Worm (Caenorhabditis elegans): Measurements from ENCODE around the gene fmi-1.

fmi-1 gene

DNA sequence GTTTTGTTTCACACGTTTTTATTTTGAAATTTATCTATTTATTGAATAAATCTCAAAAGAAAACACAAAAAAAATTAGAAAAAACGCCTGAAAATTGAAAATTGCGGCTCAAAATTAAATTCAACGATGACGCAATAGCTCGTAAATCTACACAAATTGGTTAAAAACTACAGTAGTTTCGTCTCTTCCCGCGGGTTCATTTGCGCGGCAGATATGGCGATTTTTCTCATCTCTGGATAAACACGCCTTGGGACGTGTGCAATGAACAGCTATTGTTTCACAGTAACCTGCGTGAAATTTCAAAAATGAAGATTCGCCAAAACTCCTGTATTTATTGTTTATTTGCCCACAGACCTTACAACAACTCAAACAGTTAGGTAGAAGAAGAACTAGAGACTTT lies 9.6 kb upstream of the fmi-1 start:
- TF ChIP-seq F13C5.2 (tag; optimal IDR thresholded peaks at IDR 0.05) (no peak), ama-1 (optimal IDR thresholded peaks at IDR 0.05) (no peak), ets-7 (tag; optimal IDR thresholded peaks at IDR 0.05) (no peak), aly-1 (tag; optimal IDR thresholded peaks at IDR 0.05) (no peak), flt-1 (GFP tag; IDR thresholded peaks at IDR 0.05) (no peak), pes-1 (GFP tag; IDR thresholded peaks at IDR 0.05) (no peak), hnd-1 (tag; optimal IDR thresholded peaks at IDR 0.05) (no peak), ceh-13 (GFP tag; optimal IDR thresholded peaks at IDR 0.05) (no peak), tra-4 (tag; optimal IDR thresholded peaks at IDR 0.05) (no peak), sea-1 (GFP tag; conservative IDR thresholded peaks at IDR 0.05) (no peak), tbx-11 (GFP tag; IDR thresholded peaks at IDR 0.05) (no peak), hmg-4 (GFP tag; optimal IDR thresholded peaks at IDR 0.05) (no peak), B0310.2 (tag; optimal IDR thresholded peaks at IDR 0.05) (no peak), ceh-36 (tag; optimal IDR thresholded peaks at IDR 0.05) (no peak)

DNA sequence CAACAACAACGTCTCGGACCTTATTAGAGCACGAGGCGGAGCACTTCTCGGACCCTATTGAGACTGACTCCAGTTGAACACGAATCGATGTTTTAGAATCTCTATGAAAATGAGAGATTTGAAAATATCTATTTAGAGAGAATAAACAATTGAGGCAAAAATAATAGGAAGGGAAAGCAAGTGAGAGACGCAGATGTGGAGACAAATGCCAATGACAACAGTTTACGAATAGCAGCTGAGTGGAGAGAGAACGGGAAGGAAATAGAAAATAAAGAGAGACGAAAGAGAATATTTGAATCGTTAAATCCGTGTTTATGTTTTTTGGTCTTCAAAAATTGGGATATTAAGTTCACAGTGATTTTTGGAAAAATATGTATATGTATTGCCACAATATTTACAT lies 9.0 kb upstream of the fmi-1 start:
- no peak for TF ChIP-seq F13C5.2 (tag; optimal IDR thresholded peaks at IDR 0.05)
- TF ChIP-seq tbx-11 (GFP tag; IDR thresholded peaks at IDR 0.05) = no peak
- TF ChIP-seq ets-7 (tag; optimal IDR thresholded peaks at IDR 0.05) = no peak
- no peak for TF ChIP-seq hnd-1 (tag; optimal IDR thresholded peaks at IDR 0.05)
- TF ChIP-seq sea-1 (GFP tag; conservative IDR thresholded peaks at IDR 0.05) = no peak
- no peak for TF ChIP-seq scrt-1 (GFP tag; IDR thresholded peaks at IDR 0.05)

DNA sequence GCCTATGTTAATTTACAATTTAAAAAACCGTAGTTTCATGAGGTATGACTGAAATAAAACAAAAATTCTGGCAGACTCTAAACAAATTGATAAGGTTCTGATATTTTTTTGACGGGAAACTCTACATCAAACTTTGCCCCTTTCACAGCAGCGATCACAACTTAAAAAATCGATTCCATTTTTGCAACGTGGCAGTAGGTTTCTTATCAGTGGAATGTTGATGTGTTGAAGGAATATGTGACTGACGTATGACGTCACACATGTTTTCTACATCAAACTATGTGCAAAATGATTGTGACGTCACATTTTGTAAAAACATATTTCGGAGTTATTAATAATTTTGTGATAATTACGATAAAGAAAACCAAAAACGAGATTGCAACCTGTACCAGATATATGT lies 7.0 kb upstream of the fmi-1 start:
- TF ChIP-seq scrt-1 (GFP tag; IDR thresholded peaks at IDR 0.05) (no peak), sea-1 (GFP tag; conservative IDR thresholded peaks at IDR 0.05) (no peak), flt-1 (GFP tag; IDR thresholded peaks at IDR 0.05) (no peak), hmbx-1 (tag; optimal IDR thresholded peaks at IDR 0.05) (no peak), hmg-4 (GFP tag; optimal IDR thresholded peaks at IDR 0.05) (no peak), tbx-11 (GFP tag; IDR thresholded peaks at IDR 0.05) (no peak), ama-1 (optimal IDR thresholded peaks at IDR 0.05) (no peak), ets-7 (tag; optimal IDR thresholded peaks at IDR 0.05) (no peak), aly-1 (tag; optimal IDR thresholded peaks at IDR 0.05) (no peak), hnd-1 (tag; optimal IDR thresholded peaks at IDR 0.05) (no peak), tbx-37 (GFP tag; conservative IDR thresholded peaks at IDR 0.05) (no peak), ceh-13 (GFP tag; optimal IDR thresholded peaks at IDR 0.05) (no peak)

- TF ChIP-seq sea-1 (GFP tag; conservative IDR thresholded peaks at IDR 0.05) = no peak
- TF ChIP-seq F13C5.2 (tag; optimal IDR thresholded peaks at IDR 0.05) = no peak
- no peak for TF ChIP-seq ceh-13 (GFP tag; optimal IDR thresholded peaks at IDR 0.05)
- no peak for TF ChIP-seq tra-4 (tag; optimal IDR thresholded peaks at IDR 0.05)
- no peak for TF ChIP-seq hnd-1 (tag; optimal IDR thresholded peaks at IDR 0.05)
- no peak for TF ChIP-seq scrt-1 (GFP tag; IDR thresholded peaks at IDR 0.05)
- no peak for TF ChIP-seq ets-7 (tag; optimal IDR thresholded peaks at IDR 0.05)
- no peak for TF ChIP-seq flt-1 (GFP tag; IDR thresholded peaks at IDR 0.05)
- TF ChIP-seq hmbx-1 (tag; optimal IDR thresholded peaks at IDR 0.05) = no peak
- no peak for TF ChIP-seq tbx-11 (GFP tag; IDR thresholded peaks at IDR 0.05)
- TF ChIP-seq tbx-37 (GFP tag; conservative IDR thresholded peaks at IDR 0.05) = no peak
- TF ChIP-seq aly-1 (tag; optimal IDR thresholded peaks at IDR 0.05) = no peak
- no peak for TF ChIP-seq hmg-4 (GFP tag; optimal IDR thresholded peaks at IDR 0.05)
- no peak for TF ChIP-seq pes-1 (GFP tag; IDR thresholded peaks at IDR 0.05)
- no peak for TF ChIP-seq B0310.2 (tag; optimal IDR thresholded peaks at IDR 0.05)
These were observed 5.7 kb upstream of the fmi-1 start, which contains the start of gene try-10 for ce11 chrV:13013158-13013557. Gene try-10, minus strand, starts transcription at chrV:13013258.

ce11 chrV:13013844-13014243 lies 5.0 kb upstream of the fmi-1 start, which contains the start of gene F15B9.6:
Gene F15B9.6, plus strand, starts transcription at chrV:13014144.
- no peak for TF ChIP-seq ama-1 (optimal IDR thresholded peaks at IDR 0.05)
- TF ChIP-seq tbx-11 (GFP tag; IDR thresholded peaks at IDR 0.05) = no peak
- TF ChIP-seq ceh-36 (tag; optimal IDR thresholded peaks at IDR 0.05) = no peak
- TF ChIP-seq ceh-13 (GFP tag; optimal IDR thresholded peaks at IDR 0.05) = no peak
- no peak for TF ChIP-seq B0310.2 (tag; optimal IDR thresholded peaks at IDR 0.05)
- TF ChIP-seq scrt-1 (GFP tag; IDR thresholded peaks at IDR 0.05) = no peak
- TF ChIP-seq tbx-37 (GFP tag; conservative IDR thresholded peaks at IDR 0.05) = no peak
- no peak for TF ChIP-seq hmg-4 (GFP tag; optimal IDR thresholded peaks at IDR 0.05)

DNA sequence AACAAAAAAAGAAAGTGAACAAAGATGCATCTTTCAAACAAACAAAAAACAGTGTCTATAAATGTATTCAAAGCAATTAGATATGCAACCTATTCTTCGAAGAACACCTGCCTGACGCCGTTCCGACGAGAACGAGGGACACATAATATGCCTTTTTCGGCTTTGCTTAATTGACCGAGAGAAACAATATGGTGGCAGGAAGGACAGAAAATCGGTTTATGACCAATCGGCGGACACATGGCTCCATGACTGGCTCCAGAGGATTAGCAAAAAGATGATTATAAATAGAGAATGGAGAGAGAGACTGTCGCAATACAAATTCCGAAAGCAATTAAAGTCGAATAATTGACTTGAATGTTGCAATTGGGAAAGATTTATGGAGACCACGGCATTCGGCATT lies 628 bp upstream of the fmi-1 start:
- no peak for TF ChIP-seq hmg-4 (GFP tag; optimal IDR thresholded peaks at IDR 0.05)

DNA sequence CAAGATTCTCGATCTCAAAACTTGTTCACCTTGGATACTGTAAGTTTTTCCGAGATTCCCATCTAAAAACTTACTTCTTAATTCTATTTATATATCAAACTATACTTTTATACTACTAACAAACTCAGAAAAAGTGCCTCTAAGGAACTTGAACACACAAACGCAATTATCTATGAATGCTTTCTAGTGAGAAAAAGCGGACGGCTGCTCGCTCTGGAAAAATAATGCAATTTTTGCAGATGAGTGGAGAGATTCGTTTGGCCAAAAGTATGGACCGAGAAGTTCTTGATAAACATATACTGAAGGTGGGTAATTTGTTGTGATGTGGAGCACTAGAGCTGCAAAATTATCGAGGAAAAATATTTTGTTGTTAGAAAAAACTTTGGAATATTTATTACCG lies 1.2 kb downstream of the fmi-1 start:
- TF ChIP-seq ama-1 (optimal IDR thresholded peaks at IDR 0.05) = no peak
- no peak for TF ChIP-seq flt-1 (GFP tag; IDR thresholded peaks at IDR 0.05)
- TF ChIP-seq ceh-13 (GFP tag; optimal IDR thresholded peaks at IDR 0.05) = no peak
- no peak for TF ChIP-seq scrt-1 (GFP tag; IDR thresholded peaks at IDR 0.05)
- no peak for TF ChIP-seq tra-4 (tag; optimal IDR thresholded peaks at IDR 0.05)
- no peak for TF ChIP-seq hmg-4 (GFP tag; optimal IDR thresholded peaks at IDR 0.05)

ce11 chrV:13020638-13021037 lies 1.8 kb downstream of the fmi-1 start:
- TF ChIP-seq hnd-1 (tag; optimal IDR thresholded peaks at IDR 0.05) (no peak), ceh-36 (tag; optimal IDR thresholded peaks at IDR 0.05) (no peak), ets-7 (tag; optimal IDR thresholded peaks at IDR 0.05) (no peak), tra-4 (tag; optimal IDR thresholded peaks at IDR 0.05) (no peak), ama-1 (optimal IDR thresholded peaks at IDR 0.05) (no peak)

- TF ChIP-seq ets-7 (tag; optimal IDR thresholded peaks at IDR 0.05) = no peak
- TF ChIP-seq hnd-1 (tag; optimal IDR thresholded peaks at IDR 0.05) = no peak
- TF ChIP-seq hmg-4 (GFP tag; optimal IDR thresholded peaks at IDR 0.05) = no peak
- no peak for TF ChIP-seq aly-1 (tag; optimal IDR thresholded peaks at IDR 0.05)
- TF ChIP-seq B0310.2 (tag; optimal IDR thresholded peaks at IDR 0.05) = no peak
- no peak for TF ChIP-seq tbx-11 (GFP tag; IDR thresholded peaks at IDR 0.05)
- TF ChIP-seq F13C5.2 (tag; optimal IDR thresholded peaks at IDR 0.05) = no peak
These were observed 2.7 kb downstream of the fmi-1 start for ce11 chrV:13021540-13021939.
